Fruit fly (Drosophila melanogaster) whole organism, embryonic: ENCODE measurements around the gene PAN3.

Source experiments
- B-H2 ChIP-seq: fragments of 200-800 bp; sonication (Bioruptor generic); optimal IDR thresholded peaks from 2 replicates; lab custom pipeline; 2018; ENCODE audit warnings: missing biosample characterization, mild to moderate bottlenecking, missing genetic modification characterization
- Bteb2 ChIP-seq: fragments of 200-800 bp; sonication (Bioruptor generic); optimal IDR thresholded peaks from 2 replicates; lab custom pipeline; 2016; ENCODE audit warnings: missing biosample characterization, missing genetic modification characterization
- CG10366 ChIP-seq: fragments of 200-800 bp; sonication (Bioruptor generic); IDR thresholded peaks from 2 replicates; pipeline ENCODE4 v1.3.6; 2022; ENCODE audit warnings: missing biosample characterization, missing genetic modification characterization
- CG10462 ChIP-seq: fragments of 200-800 bp; sonication (Bioruptor generic); optimal IDR thresholded peaks from 2 replicates; lab custom pipeline; 2016; ENCODE audit warnings: missing biosample characterization, missing genetic modification characterization
- CG11504 ChIP-seq: fragments of 200-800 bp; sonication (Bioruptor generic); optimal IDR thresholded peaks from 3 replicates; lab custom pipeline; 2019; ENCODE audit warnings: missing biosample characterization, mild to moderate bottlenecking, missing genetic modification characterization, moderate library complexity
- CG11695 ChIP-seq: fragments of 200-800 bp; sonication (Bioruptor generic); IDR thresholded peaks from 3 replicates; pipeline ENCODE4 v1.3.6; 2022; ENCODE audit warnings: missing biosample characterization, missing genetic modification characterization
- CG12071 ChIP-seq: fragments of 200-800 bp; sonication (Bioruptor generic); optimal IDR thresholded peaks from 3 replicates; lab custom pipeline; 2018; ENCODE audit warnings: missing biosample characterization, mild to moderate bottlenecking, missing genetic modification characterization
- CG12155 ChIP-seq: fragments of 200-800 bp; sonication (Bioruptor generic); optimal IDR thresholded peaks from 3 replicates; lab custom pipeline; 2016; ENCODE audit warnings: missing biosample characterization, missing genetic modification characterization
- CG12942 ChIP-seq: fragments of 200-800 bp; sonication (Bioruptor generic); optimal IDR thresholded peaks from 3 replicates; lab custom pipeline; 2016; ENCODE audit warnings: missing biosample characterization, missing genetic modification characterization
- CG13287 ChIP-seq: fragments of 200-800 bp; sonication (Bioruptor generic); IDR thresholded peaks from 2 replicates; pipeline ENCODE4 v1.3.6; 2022; ENCODE audit warnings: missing biosample characterization, missing genetic modification characterization; ENCODE audit not compliant: partially characterized antibody
- CG14441 ChIP-seq: fragments of 200-800 bp; sonication (Bioruptor generic); IDR thresholded peaks from 2 replicates; pipeline ENCODE4 v1.3.6; 2022; ENCODE audit warnings: missing biosample characterization, missing genetic modification characterization
- CG14710 ChIP-seq: fragments of 200-800 bp; sonication (Bioruptor generic); optimal IDR thresholded peaks from 3 replicates; lab custom pipeline; 2019; ENCODE audit warnings: missing biosample characterization, mild to moderate bottlenecking, missing genetic modification characterization, moderate library complexity
- CG2116 ChIP-seq: fragments of 200-800 bp; sonication (Bioruptor generic); optimal IDR thresholded peaks from 3 replicates; lab custom pipeline; 2018; ENCODE audit warnings: missing biosample characterization, mild to moderate bottlenecking, missing genetic modification characterization
- CG31224 ChIP-seq: fragments of 200-800 bp; sonication (Bioruptor generic); IDR thresholded peaks from 2 replicates; pipeline ENCODE4 v1.3.6; 2022; ENCODE audit warnings: missing biosample characterization, missing genetic modification characterization
- CG34224 ChIP-seq: fragments of 200-800 bp; sonication (Bioruptor generic); IDR thresholded peaks from 3 replicates; pipeline ENCODE4 v1.3.6; 2022; ENCODE audit warnings: missing biosample characterization, missing genetic modification characterization; ENCODE audit not compliant: partially characterized antibody
- CG4820 ChIP-seq: fragments of 200-800 bp; sonication (Bioruptor generic); optimal IDR thresholded peaks from 3 replicates; lab custom pipeline; 2016; ENCODE audit warnings: missing biosample characterization, missing genetic modification characterization
- CG5245 ChIP-seq: fragments of 200-800 bp; sonication (Bioruptor generic); optimal IDR thresholded peaks from 3 replicates; lab custom pipeline; 2016; ENCODE audit warnings: missing biosample characterization, missing genetic modification characterization
- CG7372 ChIP-seq: fragments of 200-800 bp; sonication (Bioruptor generic); IDR thresholded peaks from 2 replicates; pipeline ENCODE4 v1.3.6; 2022; ENCODE audit warnings: missing biosample characterization, missing genetic modification characterization
- CG8388 ChIP-seq: fragments of 200-800 bp; sonication (Bioruptor generic); optimal IDR thresholded peaks from 2 replicates; lab custom pipeline; 2019; ENCODE audit warnings: missing biosample characterization, mild to moderate bottlenecking, missing genetic modification characterization, moderate library complexity
- CG9437 ChIP-seq: fragments of 200-800 bp; sonication (Bioruptor generic); optimal IDR thresholded peaks from 2 replicates; lab custom pipeline; 2018; ENCODE audit warnings: missing biosample characterization, mild to moderate bottlenecking, missing genetic modification characterization
- CG9932 ChIP-seq: fragments of 200-800 bp; sonication (Bioruptor generic); IDR thresholded peaks from 2 replicates; pipeline ENCODE4 v1.3.6; 2022; ENCODE audit warnings: missing biosample characterization, missing genetic modification characterization
- Dip3 ChIP-seq: fragments of 200-800 bp; sonication (Bioruptor generic); optimal IDR thresholded peaks from 3 replicates; lab custom pipeline; 2016; ENCODE audit warnings: missing biosample characterization, missing genetic modification characterization
- Dll ChIP-seq: fragments of 200-800 bp; sonication (Bioruptor generic); IDR thresholded peaks from 4 replicates; pipeline ENCODE4 v1.3.6; 2022; ENCODE audit warnings: missing biosample characterization, missing genetic modification characterization; ENCODE audit not compliant: partially characterized antibody
- Fer2 ChIP-seq: fragments of 200-800 bp; sonication (Bioruptor generic); optimal IDR thresholded peaks from 2 replicates; lab custom pipeline; 2018; ENCODE audit warnings: missing biosample characterization, mild to moderate bottlenecking, missing genetic modification characterization, moderate library complexity
- Gug ChIP-seq: fragments of 200-800 bp; sonication (Bioruptor generic); IDR thresholded peaks from 4 replicates; pipeline ENCODE4 v1.3.6; 2022; ENCODE audit warnings: missing biosample characterization, missing genetic modification characterization
- HLH3B ChIP-seq: fragments of 200-800 bp; sonication (Bioruptor generic); IDR thresholded peaks from 2 replicates; pipeline ENCODE4 v1.3.6; 2022; ENCODE audit warnings: missing biosample characterization, missing genetic modification characterization
- Hr78 ChIP-seq, 2 experiments: fragments of 200-800 bp in 1 of 2; fragments of >200 bp in 1 of 2; sonication (Bioruptor generic) in 1 of 2; optimal IDR thresholded peaks; 2 replicates each; lab custom pipeline; 2017 to 2019; ENCODE audit warnings: missing biosample characterization in 2 of 2, missing genetic modification characterization in 2 of 2, mild to moderate bottlenecking in 1 of 2, moderate library complexity in 1 of 2
- Hsf ChIP-seq: fragments of 200-800 bp; sonication (Bioruptor generic); optimal IDR thresholded peaks from 3 replicates; lab custom pipeline; 2016; ENCODE audit warnings: missing biosample characterization, missing genetic modification characterization
- MBD-R2 ChIP-seq: fragments of 200-800 bp; sonication (Bioruptor generic); IDR thresholded peaks from 2 replicates; pipeline ENCODE4 v1.3.6; 2022; ENCODE audit warnings: missing biosample characterization, missing genetic modification characterization
- Mes4 ChIP-seq: fragments of 200-800 bp; sonication (Bioruptor generic); optimal IDR thresholded peaks from 2 replicates; lab custom pipeline; 2016; ENCODE audit warnings: missing biosample characterization, missing genetic modification characterization
- NK7.1 ChIP-seq: fragments of 200-800 bp; sonication (Bioruptor generic); optimal IDR thresholded peaks from 3 replicates; lab custom pipeline; 2016; ENCODE audit warnings: missing biosample characterization, missing genetic modification characterization
- Ptx1 ChIP-seq: fragments of 200-800 bp; sonication (Bioruptor generic); IDR thresholded peaks from 2 replicates; pipeline ENCODE4 v1.3.6; 2022; ENCODE audit warnings: missing biosample characterization, missing genetic modification characterization
- Rx ChIP-seq: fragments of 200-800 bp; sonication (Bioruptor generic); IDR thresholded peaks from 2 replicates; pipeline ENCODE4 v1.3.6; 2022; ENCODE audit warnings: missing biosample characterization, missing genetic modification characterization
- TFAM ChIP-seq: fragments of 200-800 bp; sonication (Bioruptor generic); optimal IDR thresholded peaks from 2 replicates; lab custom pipeline; 2017; ENCODE audit warnings: missing biosample characterization, missing genetic modification characterization, inconsistent platforms
- Usf ChIP-seq: fragments of 200-800 bp; sonication (Bioruptor generic); optimal IDR thresholded peaks from 2 replicates; lab custom pipeline; 2017; ENCODE audit warnings: missing genotype, missing biosample characterization, missing genetic modification characterization
- ac ChIP-seq: fragments of 200-800 bp; sonication (Bioruptor generic); optimal IDR thresholded peaks from 3 replicates; lab custom pipeline; 2017; ENCODE audit warnings: missing biosample characterization, mild to moderate bottlenecking, missing genetic modification characterization
- al ChIP-seq: fragments of 200-800 bp; sonication (Bioruptor generic); IDR thresholded peaks from 2 replicates; pipeline ENCODE4 v1.3.6; 2022; ENCODE audit warnings: missing biosample characterization, missing genetic modification characterization
- az2 ChIP-seq: fragments of 200-800 bp; sonication (Bioruptor generic); optimal IDR thresholded peaks from 3 replicates; lab custom pipeline; 2016; ENCODE audit warnings: missing biosample characterization, missing genetic modification characterization
- bsh ChIP-seq, 2 experiments: fragments of 200-800 bp; sonication (Bioruptor generic); optimal IDR thresholded peaks; 2 replicates each; lab custom pipeline; 2017 to 2018; ENCODE audit warnings: mild to moderate bottlenecking in 2 of 2, missing biosample characterization in 2 of 2, missing genetic modification characterization in 2 of 2, moderate library complexity in 1 of 2
- caup ChIP-seq: fragments of 200-800 bp; sonication (Bioruptor generic); optimal IDR thresholded peaks from 3 replicates; lab custom pipeline; 2017; ENCODE audit warnings: missing biosample characterization, mild to moderate bottlenecking, missing genetic modification characterization, moderate library complexity; ENCODE audit not compliant: severe bottlenecking
- fd102C ChIP-seq: fragments of 200-800 bp; sonication (Bioruptor generic); optimal IDR thresholded peaks from 2 replicates; lab custom pipeline; 2018; ENCODE audit warnings: missing biosample characterization, mild to moderate bottlenecking, missing genetic modification characterization, moderate library complexity
- ind ChIP-seq: fragments of 200-800 bp; sonication (Bioruptor generic); optimal IDR thresholded peaks from 3 replicates; lab custom pipeline; 2016; ENCODE audit warnings: missing biosample characterization, missing genetic modification characterization
- knrl ChIP-seq: fragments of 200-800 bp; sonication (Bioruptor generic); IDR thresholded peaks from 3 replicates; pipeline ENCODE4 v1.3.6; 2022; ENCODE audit warnings: missing biosample characterization, missing genetic modification characterization; ENCODE audit not compliant: partially characterized antibody
- lmd ChIP-seq: fragments of 200-800 bp; sonication (Bioruptor generic); IDR thresholded peaks from 2 replicates; pipeline ENCODE4 v1.3.6; 2022; ENCODE audit warnings: missing biosample characterization, missing genetic modification characterization
- pita ChIP-seq: fragments of 200-800 bp; sonication (Bioruptor generic); optimal IDR thresholded peaks from 2 replicates; lab custom pipeline; 2017; ENCODE audit warnings: missing biosample characterization, mild to moderate bottlenecking, missing genetic modification characterization
- row ChIP-seq: fragments of 200-800 bp; sonication (Bioruptor generic); IDR thresholded peaks from 3 replicates; pipeline ENCODE4 v1.3.6; 2022; ENCODE audit warnings: missing biosample characterization, missing genetic modification characterization
- sob ChIP-seq: fragments of 200-800 bp; sonication (Bioruptor generic); IDR thresholded peaks from 2 replicates; pipeline ENCODE4 v1.3.6; 2022; ENCODE audit warnings: missing biosample characterization, missing genetic modification characterization
- tll ChIP-seq, 2 experiments: fragments of 200-800 bp in 1 of 2; fragments of >200 bp in 1 of 2; sonication (Bioruptor generic) in 1 of 2; optimal IDR thresholded peaks; 2 replicates each; lab custom pipeline; 2017 to 2019; ENCODE audit warnings: missing biosample characterization in 2 of 2, missing genetic modification characterization in 2 of 2, mild to moderate bottlenecking in 1 of 2, moderate library complexity in 1 of 2
- wor ChIP-seq: fragments of 200-800 bp; sonication (Bioruptor generic); IDR thresholded peaks from 2 replicates; pipeline ENCODE4 v1.3.6; 2022; ENCODE audit warnings: missing biosample characterization, missing genetic modification characterization
- zen ChIP-seq: fragments of 200-800 bp; sonication (Bioruptor generic); optimal IDR thresholded peaks from 3 replicates; lab custom pipeline; 2018; ENCODE audit warnings: missing biosample characterization, mild to moderate bottlenecking, missing genetic modification characterization, moderate library complexity

PAN3 gene

DNA sequence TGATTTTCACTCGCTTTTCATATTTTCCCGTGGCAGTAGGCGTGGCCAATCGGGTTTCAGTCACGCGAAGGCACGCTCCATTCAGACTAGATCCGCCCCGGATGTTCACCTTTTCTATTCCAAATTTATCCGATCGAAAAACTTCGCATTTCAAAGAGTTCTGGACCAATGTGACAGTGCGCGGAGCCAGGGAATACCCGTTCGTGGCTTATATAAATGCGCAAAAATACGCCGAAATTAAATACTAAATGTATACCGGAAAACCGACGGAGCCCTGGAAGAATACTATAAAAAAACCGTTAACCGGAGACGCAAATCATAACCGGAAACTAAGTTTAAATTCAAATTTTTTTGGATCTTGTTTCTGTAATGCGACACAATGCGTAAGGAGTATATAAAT lies 56.6 kb downstream of the PAN3 start, which contains the start of gene promL (continued):
- peak; percentile 72 for TF ChIP-seq CG11504 (tag; lab: Kevin White, UChicago)
- TF ChIP-seq sob (GFP tag; lab: Robert Waterston, UW) = peak; percentile 47; the same call in 1 of the 2 replicates
- TF ChIP-seq pita (GFP tag; lab: Kevin White, UChicago) = peak; percentile 28
- peak; percentile 60 for TF ChIP-seq Hsf (GFP tag; lab: Kevin White, UChicago)
- no peak for TF ChIP-seq CG34224 (GFP tag; lab: Robert Waterston, UW)
- TF ChIP-seq wor (GFP tag; lab: Robert Waterston, UW) = no peak
- TF ChIP-seq tll (GFP tag; optimal IDR thresholded peaks at IDR 0.05; lab: Kevin White, UChicago) = no peak
- TF ChIP-seq al (GFP tag; lab: Robert Waterston, UW) = no peak
- TF ChIP-seq CG7372 (GFP tag; lab: Robert Waterston, UW) = no peak
- peak; percentile 47; the same call in 1 of the 3 replicates for TF ChIP-seq CG11695
- TF ChIP-seq Dll (GFP tag; lab: Robert Waterston, UW) = no peak
- no peak for TF ChIP-seq CG12155 (GFP tag; lab: Kevin White, UChicago)
- TF ChIP-seq az2 = no peak
- TF ChIP-seq CG13287 = peak; percentile 44; the same call in 1 of the 2 replicates
- TF ChIP-seq HLH3B (GFP tag; lab: Robert Waterston, UW) = 0 out of 2 replicates have a peak, but pooled peaks have one; percentile 11
- no peak for TF ChIP-seq ac
- TF ChIP-seq CG31224 (GFP tag; lab: Robert Waterston, UW) = no peak
- TF ChIP-seq row (GFP tag; lab: Robert Waterston, UW) = 0 out of 3 replicates have a peak, but pooled peaks have one; percentile 31
- TF ChIP-seq bsh (GFP tag; optimal IDR thresholded peaks at IDR 0.05; lab: Kevin White, UChicago) = peak in 1 of 2 experiments; percentile 41
- peak; percentile 50 for TF ChIP-seq CG9437 (GFP tag; lab: Kevin White, UChicago)
- no peak for TF ChIP-seq Rx
- no peak for TF ChIP-seq Hr78 (GFP tag; optimal IDR thresholded peaks at IDR 0.05; lab: Kevin White, UChicago)
- TF ChIP-seq Bteb2 (GFP tag; lab: Kevin White, UChicago) = peak; percentile 79
- TF ChIP-seq ind (GFP tag; lab: Kevin White, UChicago) = no peak
- peak; percentile 32; the same call in 1 of the 2 replicates for TF ChIP-seq Ptx1 (GFP tag; lab: Robert Waterston, UW)
- no peak for TF ChIP-seq CG4820 (GFP tag; lab: Kevin White, UChicago)
- no peak for TF ChIP-seq CG9932
- peak; percentile 41 for TF ChIP-seq CG12071 (GFP tag; lab: Kevin White, UChicago)
- TF ChIP-seq CG10462 (GFP tag; lab: Kevin White, UChicago) = peak; percentile 48
- TF ChIP-seq CG8388 = peak; percentile 34
- peak; percentile 71 for TF ChIP-seq NK7.1 (GFP tag; lab: Kevin White, UChicago)
- TF ChIP-seq Usf = no peak
- TF ChIP-seq caup = peak; percentile 76
- peak; percentile 12 for TF ChIP-seq zen (tag; lab: Kevin White, UChicago)
- peak; percentile 35; the same call in 1 of the 2 replicates for TF ChIP-seq CG10366 (GFP tag; lab: Robert Waterston, UW)
- TF ChIP-seq CG5245 (GFP tag; lab: Kevin White, UChicago) = peak; percentile 27
- no peak for TF ChIP-seq Dip3 (GFP tag; lab: Kevin White, UChicago)
- TF ChIP-seq Fer2 (tag; lab: Kevin White, UChicago) = peak; percentile 50
- TF ChIP-seq B-H2 (GFP tag; lab: Kevin White, UChicago) = peak; percentile 70
- no peak for TF ChIP-seq Gug (GFP tag; lab: Robert Waterston, UW)
- TF ChIP-seq knrl (GFP tag; lab: Robert Waterston, UW) = peak; percentile 26; the same call in 1 of the 3 replicates
- peak; percentile 29 for TF ChIP-seq fd102C (GFP tag; lab: Kevin White, UChicago)
- peak; percentile 67 for TF ChIP-seq Mes4 (GFP tag; lab: Kevin White, UChicago)
- no peak for TF ChIP-seq lmd (GFP tag; lab: Robert Waterston, UW)
- TF ChIP-seq TFAM (GFP tag; lab: Kevin White, UChicago) = no peak
- peak; percentile 75 for TF ChIP-seq CG14710
- peak; percentile 76 for TF ChIP-seq CG2116
- TF ChIP-seq CG12942 = no peak
- TF ChIP-seq CG14441 (GFP tag; lab: Robert Waterston, UW) = no peak
- TF ChIP-seq MBD-R2 = peak; percentile 85
